Worm (Caenorhabditis elegans) whole organism, L3 larva: ENCODE data around the gene ephx-1.

ENCODE experiments used
- mml-1 ChIP-seq: fragments of 150-350 bp; sonication (generic microtip); optimal IDR thresholded peaks from 3 replicates; lab custom pipeline; 2014; ENCODE audit warnings: missing biosample characterization, missing genetic modification characterization
- nhr-67 ChIP-seq: fragments of 150-350 bp; optimal IDR thresholded peaks from 2 replicates; lab custom pipeline; 2014; ENCODE audit warnings: missing biosample characterization, missing genetic modification characterization
- nhr-77 ChIP-seq: fragments of 150-350 bp; optimal IDR thresholded peaks from 2 replicates; lab custom pipeline; 2014; ENCODE audit warnings: missing biosample characterization, missing genetic modification characterization

- TF ChIP-seq nhr-67 (no peak), nhr-77 (tag; lab: Kevin White, UChicago) (no peak), mml-1 (tag; lab: Kevin White, UChicago) (no peak)
These were observed 47.1 kb upstream of the ephx-1 start for ce11 chrII:3957455-3958212.
